Fruit fly (Drosophila melanogaster) whole organism, prepupa: ENCODE data around the gene RASSF8.

Experiments
- CG10669 ChIP-seq: fragments of 200-800 bp; sonication (Bioruptor generic); optimal IDR thresholded peaks from 3 replicates; lab custom pipeline; 2018; ENCODE audit warnings: missing biosample characterization, mild to moderate bottlenecking, missing genetic modification characterization, moderate library complexity
- CG11294 ChIP-seq: fragments of 200-800 bp; sonication (Bioruptor generic); IDR thresholded peaks from 2 replicates; pipeline ENCODE4 v1.3.6; 2022; ENCODE audit warnings: missing biosample characterization, missing genetic modification characterization
- CG11902 ChIP-seq: fragments of 200-800 bp; sonication (Bioruptor generic); optimal IDR thresholded peaks from 3 replicates; lab custom pipeline; 2016; ENCODE audit warnings: missing biosample characterization, missing genetic modification characterization
- CG1621 ChIP-seq: fragments of 200-800 bp; sonication (Bioruptor generic); optimal IDR thresholded peaks from 3 replicates; lab custom pipeline; 2018; ENCODE audit warnings: missing biosample characterization, mild to moderate bottlenecking, missing genetic modification characterization
- CG32006 ChIP-seq: fragments of 200-800 bp; sonication (Bioruptor generic); optimal IDR thresholded peaks from 3 replicates; lab custom pipeline; 2017; ENCODE audit warnings: missing biosample characterization, mild to moderate bottlenecking, missing genetic modification characterization
- CG34406 ChIP-seq: fragments of 200-800 bp; sonication (Bioruptor generic); optimal IDR thresholded peaks from 3 replicates; lab custom pipeline; 2016; ENCODE audit warnings: missing biosample characterization, missing genetic modification characterization
- CG6163 ChIP-seq: fragments of 200-800 bp; sonication (Bioruptor generic); IDR thresholded peaks from 3 replicates; pipeline ENCODE4 v1.3.6; 2022; ENCODE audit warnings: missing biosample characterization, missing genetic modification characterization
- CG6792 ChIP-seq: fragments of 200-800 bp; sonication (Bioruptor generic); optimal IDR thresholded peaks from 3 replicates; lab custom pipeline; 2016; ENCODE audit warnings: missing biosample characterization, missing genetic modification characterization
- CG6808 ChIP-seq: fragments of 200-800 bp; sonication (Bioruptor generic); optimal IDR thresholded peaks from 3 replicates; lab custom pipeline; 2017; ENCODE audit warnings: missing biosample characterization, missing genetic modification characterization, mild to moderate bottlenecking, moderate library complexity, missing genetic modification reagents
- CG7368 ChIP-seq: fragments of 200-800 bp; sonication (Bioruptor generic); optimal IDR thresholded peaks from 3 replicates; lab custom pipeline; 2016; ENCODE audit warnings: missing biosample characterization, missing genetic modification characterization
- CG8632 ChIP-seq: fragments of 200-800 bp; sonication (Bioruptor generic); optimal IDR thresholded peaks from 3 replicates; lab custom pipeline; 2016; ENCODE audit warnings: missing biosample characterization, missing genetic modification characterization
- CG9139 ChIP-seq: fragments of 200-800 bp; sonication (Bioruptor generic); optimal IDR thresholded peaks from 3 replicates; lab custom pipeline; 2017; ENCODE audit warnings: missing biosample characterization, mild to moderate bottlenecking, missing genetic modification characterization
- Eip75B ChIP-seq: fragments of 200-800 bp; sonication (Bioruptor generic); optimal IDR thresholded peaks from 3 replicates; lab custom pipeline; 2016; ENCODE audit warnings: missing biosample characterization, missing genetic modification characterization
- Eip78C ChIP-seq: fragments of 200-800 bp; sonication (Bioruptor generic); peaks from one replicate; lab custom pipeline; 2016; ENCODE audit warnings: missing biosample characterization, missing genetic modification characterization
- Eip93F ChIP-seq: fragments of 200-800 bp; sonication (Bioruptor generic); optimal IDR thresholded peaks from 2 replicates; lab custom pipeline; 2016; ENCODE audit warnings: missing biosample characterization, mild to moderate bottlenecking, missing genetic modification characterization
- Ets21C ChIP-seq: fragments of 200-800 bp; sonication (Bioruptor generic); optimal IDR thresholded peaks from 3 replicates; lab custom pipeline; 2016; ENCODE audit warnings: missing biosample characterization, missing genetic modification characterization
- Ets96B ChIP-seq: fragments of 200-800 bp; optimal IDR thresholded peaks from 2 replicates; lab custom pipeline; 2019; ENCODE audit warnings: missing biosample characterization, mild to moderate bottlenecking, missing genetic modification characterization, moderate library complexity
- Hr38 ChIP-seq: sonication (Bioruptor generic); optimal IDR thresholded peaks from 2 replicates; lab custom pipeline; 2016; ENCODE audit warnings: missing biosample characterization, missing genetic modification characterization
- Hr4 ChIP-seq: fragments of 200-800 bp; sonication (Bioruptor generic); optimal IDR thresholded peaks from 3 replicates; lab custom pipeline; 2016; ENCODE audit warnings: missing biosample characterization, missing genetic modification characterization
- Met ChIP-seq: fragments of 200-800 bp; sonication (Bioruptor generic); optimal IDR thresholded peaks from 3 replicates; lab custom pipeline; 2016; ENCODE audit warnings: missing biosample characterization, missing genetic modification characterization
- OdsH ChIP-seq: fragments of 200-800 bp; sonication (Bioruptor generic); optimal IDR thresholded peaks from 3 replicates; lab custom pipeline; 2016; ENCODE audit warnings: missing biosample characterization, missing genetic modification characterization
- Smox ChIP-seq: fragments of 200-800 bp; sonication (Bioruptor generic); optimal IDR thresholded peaks from 3 replicates; lab custom pipeline; 2016; ENCODE audit warnings: missing biosample characterization, missing genetic modification characterization
- achi ChIP-seq: fragments of 200-800 bp; sonication (Bioruptor generic); optimal IDR thresholded peaks from 3 replicates; lab custom pipeline; 2016; ENCODE audit warnings: missing biosample characterization, missing genetic modification characterization
- acj6 ChIP-seq: fragments of 200-800 bp; sonication (Bioruptor generic); optimal IDR thresholded peaks from 3 replicates; lab custom pipeline; 2016; ENCODE audit warnings: missing biosample characterization, missing genetic modification characterization
- dac ChIP-seq: fragments of 200-800 bp; sonication (Bioruptor generic); optimal IDR thresholded peaks from 2 replicates; lab custom pipeline; 2017; ENCODE audit warnings: missing biosample characterization, mild to moderate bottlenecking, missing genetic modification characterization
- esn ChIP-seq: fragments of 200-800 bp; sonication (Bioruptor generic); optimal IDR thresholded peaks from 2 replicates; lab custom pipeline; 2016; ENCODE audit warnings: missing biosample characterization, mild to moderate bottlenecking, missing genetic modification characterization, moderate library complexity
- fd85E ChIP-seq: fragments of 200-800 bp; sonication (Bioruptor generic); optimal IDR thresholded peaks from 3 replicates; lab custom pipeline; 2016; ENCODE audit warnings: missing biosample characterization, missing genetic modification characterization
- fkh ChIP-seq: fragments of 200-800 bp; sonication (Bioruptor generic); optimal IDR thresholded peaks from 3 replicates; lab custom pipeline; 2017; ENCODE audit warnings: missing biosample characterization, mild to moderate bottlenecking, missing genetic modification characterization, moderate library complexity
- lz ChIP-seq: fragments of 200-800 bp; sonication (Bioruptor generic); optimal IDR thresholded peaks from 3 replicates; lab custom pipeline; 2016; ENCODE audit warnings: missing biosample characterization, missing genetic modification characterization
- pdm3 ChIP-seq: fragments of 200-800 bp; sonication (Bioruptor generic); optimal IDR thresholded peaks from 3 replicates; lab custom pipeline; 2016; ENCODE audit warnings: missing biosample characterization, missing genetic modification characterization
- spab ChIP-seq: fragments of 200-800 bp; sonication (Bioruptor generic); optimal IDR thresholded peaks from 2 replicates; lab custom pipeline; 2017; ENCODE audit warnings: missing biosample characterization, mild to moderate bottlenecking, missing genetic modification characterization, missing genetic modification reagents
- ss ChIP-seq, 2 experiments: fragments of 200-800 bp; sonication (Bioruptor generic); optimal IDR thresholded peaks; 2 replicates in 1 of 2; 3 replicates in 1 of 2; lab custom pipeline; 2017 to 2018; ENCODE audit warnings: mild to moderate bottlenecking in 2 of 2, missing biosample characterization in 2 of 2, missing genetic modification characterization in 2 of 2, moderate library complexity in 1 of 2
- svp ChIP-seq: fragments of 200-800 bp; sonication (Bioruptor generic); peaks from one replicate; lab custom pipeline; 2016; ENCODE audit warnings: missing biosample characterization, missing genetic modification characterization
- topi ChIP-seq: fragments of 200-800 bp; sonication (Bioruptor generic); optimal IDR thresholded peaks from 3 replicates; lab custom pipeline; 2016; ENCODE audit warnings: missing biosample characterization, missing genetic modification characterization

Gene RASSF8

dm6 chr3R:25684859-25685258 lies 23.3 kb downstream of the RASSF8 start, which contains the start of gene RpL27 (continued):
- TF ChIP-seq topi (GFP tag; lab: Kevin White, UChicago) (peak; percentile 81), CG1621 (tag; lab: Kevin White, UChicago) (peak; percentile 55), esn (peak; percentile 83), fkh (GFP tag; lab: Kevin White, UChicago) (no peak), CG11902 (GFP tag; lab: Kevin White, UChicago) (no peak), pdm3 (GFP tag; lab: Kevin White, UChicago) (peak; percentile 62), CG6163 (GFP tag; lab: Robert Waterston, UW) (peak; percentile 80), CG34406 (GFP tag; lab: Kevin White, UChicago) (peak; percentile 64), achi (GFP tag; lab: Kevin White, UChicago) (peak; percentile 60), CG6792 (GFP tag; lab: Kevin White, UChicago) (peak; percentile 61), CG10669 (GFP tag; lab: Kevin White, UChicago) (peak; percentile 55), Hr38 (GFP tag; lab: Kevin White, UChicago) (no peak), OdsH (GFP tag; lab: Kevin White, UChicago) (peak; percentile 67), CG6808 (GFP tag; lab: Kevin White, UChicago) (peak; percentile 73), Met (GFP tag; lab: Kevin White, UChicago) (peak; percentile 75), CG8632 (GFP tag; lab: Kevin White, UChicago) (no peak), Hr4 (GFP tag; lab: Kevin White, UChicago) (peak; percentile 11), Smox (GFP tag; lab: Kevin White, UChicago) (peak; percentile 59), Eip75B (GFP tag; lab: Kevin White, UChicago) (peak; percentile 71), CG32006 (GFP tag; lab: Kevin White, UChicago) (no peak), acj6 (GFP tag; lab: Kevin White, UChicago) (peak; percentile 56), dac (no peak)
- TF ChIP-seq, all 60 proteins: peak for 43

dm6 chr3R:25686698-25687420 lies 25.3 kb downstream of the RASSF8 start, which contains the start of gene CLS:
Gene CLS (minus strand): TSS chr3R:25687370.
- peak; percentile 97 for TF ChIP-seq svp (GFP tag; lab: Kevin White, UChicago)
- no peak for TF ChIP-seq Eip75B (GFP tag; lab: Kevin White, UChicago)
- 0 out of 3 replicates have a peak, but pooled peaks have one; percentile 3 for TF ChIP-seq CG6163 (GFP tag; lab: Robert Waterston, UW)
- peak; percentile 51 for TF ChIP-seq Eip78C
- no peak for TF ChIP-seq CG10669 (GFP tag; lab: Kevin White, UChicago)
- no peak for TF ChIP-seq fd85E
- TF ChIP-seq Hr4 (GFP tag; lab: Kevin White, UChicago): no peak
- TF ChIP-seq ss (GFP tag; optimal IDR thresholded peaks at IDR 0.05; lab: Kevin White, UChicago): no peak
- TF ChIP-seq spab (GFP tag; lab: Kevin White, UChicago): no peak

dm6 chr3R:25694167-25694689 lies 32.6 kb downstream of the RASSF8 start:
- TF ChIP-seq acj6 (GFP tag; lab: Kevin White, UChicago): no peak
- TF ChIP-seq Ets21C: no peak
- no peak for TF ChIP-seq lz (GFP tag; lab: Kevin White, UChicago)
- no peak for TF ChIP-seq svp (GFP tag; lab: Kevin White, UChicago)
- TF ChIP-seq CG11294: no peak
- TF ChIP-seq CG7368: no peak
- no peak for TF ChIP-seq Eip93F (GFP tag; lab: Kevin White, UChicago)
- TF ChIP-seq Eip75B (GFP tag; lab: Kevin White, UChicago): no peak
- TF ChIP-seq CG9139 (GFP tag; lab: Kevin White, UChicago): no peak
- TF ChIP-seq Met (GFP tag; lab: Kevin White, UChicago): no peak
- TF ChIP-seq Hr38 (GFP tag; lab: Kevin White, UChicago): no peak
- no peak for TF ChIP-seq Ets96B (tag; lab: Kevin White, UChicago)
